Worm (Caenorhabditis elegans): ENCODE results near the gene grl-24.

DNA sequence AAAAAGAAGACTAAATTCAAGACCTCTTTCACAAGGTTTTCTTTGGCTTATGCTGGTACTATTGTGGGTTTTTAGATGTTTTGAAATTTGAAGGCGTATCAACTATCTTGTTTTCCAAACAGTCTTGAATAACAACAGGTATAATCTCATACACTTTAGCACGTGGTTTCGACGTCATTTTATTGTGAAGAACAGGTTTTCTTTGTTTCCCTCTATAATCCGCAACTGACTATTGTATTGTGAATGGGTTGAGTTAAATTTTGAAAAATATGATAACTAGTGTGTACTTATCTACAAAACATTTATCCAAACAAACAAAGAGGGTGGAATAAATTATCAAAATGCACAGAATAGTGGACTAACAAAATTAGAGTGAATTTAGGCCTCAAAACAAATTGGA, 34.4 kb downstream of the grl-24 start:
- TF ChIP-seq W03F9.2 (tag; optimal IDR thresholded peaks at IDR 0.05) (no peak), him-1 (tag; optimal IDR thresholded peaks at IDR 0.05) (no peak)

Measured in whole organism, L4/young adult.